Fruit fly (Drosophila melanogaster): ENCODE data around the gene dob.

DNA sequence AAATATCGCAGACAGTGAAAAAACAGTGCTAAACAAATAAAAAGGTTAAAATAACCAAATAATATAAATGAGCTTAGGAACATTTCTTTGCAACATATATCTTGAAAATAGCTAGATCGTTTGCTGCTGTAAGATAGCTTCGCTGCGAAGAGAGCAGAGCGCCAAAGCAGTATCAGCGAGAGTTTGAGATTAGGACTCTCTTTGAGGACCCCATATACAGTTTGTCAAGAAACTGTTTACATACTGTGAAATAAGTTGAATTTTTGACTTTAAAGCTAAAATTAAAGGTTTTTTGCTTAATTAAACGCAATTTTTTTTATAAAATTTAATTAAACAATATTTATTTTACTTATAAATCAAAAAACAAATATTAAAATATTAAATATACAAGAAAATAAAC lies 9.8 kb downstream of the dob start:
- TF ChIP-seq acj6 (GFP tag; optimal IDR thresholded peaks at IDR 0.05) = no peak
- no peak for TF ChIP-seq Hr39 (GFP tag; optimal IDR thresholded peaks at IDR 0.05)
- no peak for TF ChIP-seq CG1621 (tag; optimal IDR thresholded peaks at IDR 0.05)
- no peak for TF ChIP-seq CG10631 (GFP tag; optimal IDR thresholded peaks at IDR 0.05)
- TF ChIP-seq CG11902 (GFP tag; optimal IDR thresholded peaks at IDR 0.05) = no peak
- no peak for TF ChIP-seq Eip93F (GFP tag; optimal IDR thresholded peaks at IDR 0.05)
- TF ChIP-seq esn (GFP tag; optimal IDR thresholded peaks at IDR 0.05) = no peak
- no peak for TF ChIP-seq net (GFP tag; optimal IDR thresholded peaks at IDR 0.05)
- no peak for TF ChIP-seq Ets96B (tag; optimal IDR thresholded peaks at IDR 0.05)

All from whole organism, prepupa.